Worm (Caenorhabditis elegans): ENCODE measurements around the gene gcsh-1.

ce11 chrX:14484827-14485226, 30.0 kb downstream of the gcsh-1 start, which contains the start of gene M163.8:
- no peak for TF ChIP-seq ref-1 (GFP tag; conservative IDR thresholded peaks at IDR 0.05)
- no peak for TF ChIP-seq T22C8.4 (GFP tag; IDR thresholded peaks at IDR 0.05)
- TF ChIP-seq med-1 (GFP tag; optimal IDR thresholded peaks at IDR 0.05; ENCODE audit: insufficient read depth), result no peak
- no peak for TF ChIP-seq ztf-23 (GFP tag; IDR thresholded peaks at IDR 0.05)
- no peak for TF ChIP-seq flt-1 (GFP tag; IDR thresholded peaks at IDR 0.05)
- TF ChIP-seq ztf-29 (GFP tag; IDR thresholded peaks at IDR 0.05), result no peak
- TF ChIP-seq klf-2 (GFP tag; conservative IDR thresholded peaks at IDR 0.05), result no peak
- no peak for TF ChIP-seq tab-1 (GFP tag; IDR thresholded peaks at IDR 0.05)
- TF ChIP-seq cog-1 (tag; optimal IDR thresholded peaks at IDR 0.05), result no peak
